Fruit fly (Drosophila melanogaster) whole organism, embryonic: ENCODE results near the gene Shc.
A peak's percentile ranks its signal among the peaks of the same experiment; 100 is the strongest.

Source experiments
- Adf1 ChIP-seq: fragments of 200-800 bp; sonication (Bioruptor generic); IDR thresholded peaks from 2 replicates; pipeline ENCODE4 v1.3.6; 2022; ENCODE audit warnings: missing biosample characterization, missing genetic modification characterization
- Atf3 ChIP-seq: fragments of 200-800 bp; sonication (Bioruptor generic); optimal IDR thresholded peaks from 3 replicates; lab custom pipeline; 2016; ENCODE audit warnings: missing biosample characterization, missing genetic modification characterization
- B-H1 ChIP-seq: fragments of 200-800 bp; sonication (Bioruptor generic); IDR thresholded peaks from 3 replicates; pipeline ENCODE4 v1.3.6; 2022; ENCODE audit warnings: missing biosample characterization, missing genetic modification characterization
- Bdp1 ChIP-seq: fragments of 200-800 bp; sonication (Bioruptor generic); optimal IDR thresholded peaks from 3 replicates; lab custom pipeline; 2016; ENCODE audit warnings: missing biosample characterization, missing genetic modification characterization
- BtbVII ChIP-seq: fragments of 200-800 bp; sonication (Bioruptor generic); optimal IDR thresholded peaks from 3 replicates; lab custom pipeline; 2017; ENCODE audit warnings: missing biosample characterization, mild to moderate bottlenecking, missing genetic modification characterization
- CG10366 ChIP-seq: fragments of 200-800 bp; sonication (Bioruptor generic); IDR thresholded peaks from 2 replicates; pipeline ENCODE4 v1.3.6; 2022; ENCODE audit warnings: missing biosample characterization, missing genetic modification characterization
- CG10431 ChIP-seq: fragments of 200-800 bp; sonication (Bioruptor generic); optimal IDR thresholded peaks from 3 replicates; lab custom pipeline; 2018; ENCODE audit warnings: missing biosample characterization, mild to moderate bottlenecking, missing genetic modification characterization
- CG11695 ChIP-seq: fragments of 200-800 bp; sonication (Bioruptor generic); IDR thresholded peaks from 3 replicates; pipeline ENCODE4 v1.3.6; 2022; ENCODE audit warnings: missing biosample characterization, missing genetic modification characterization
- CG13775 ChIP-seq: fragments of 200-800 bp; sonication (Bioruptor generic); optimal IDR thresholded peaks from 3 replicates; lab custom pipeline; 2017; ENCODE audit warnings: missing biosample characterization, mild to moderate bottlenecking, missing genetic modification characterization
- CG14050 ChIP-seq: fragments of 200-800 bp; sonication (Bioruptor generic); IDR thresholded peaks from 3 replicates; pipeline ENCODE4 v1.3.6; 2022; ENCODE audit warnings: missing biosample characterization, missing genetic modification characterization
- CG15514 ChIP-seq: fragments of 200-800 bp; sonication (Bioruptor generic); optimal IDR thresholded peaks from 3 replicates; lab custom pipeline; 2017; ENCODE audit warnings: missing biosample characterization, missing genetic modification characterization, mild to moderate bottlenecking, moderate library complexity, missing genetic modification reagents
- CG1603 ChIP-seq: fragments of 200-800 bp; sonication (Bioruptor generic); optimal IDR thresholded peaks from 2 replicates; lab custom pipeline; 2019; ENCODE audit warnings: missing biosample characterization, mild to moderate bottlenecking, missing genetic modification characterization, moderate library complexity
- CG16813 ChIP-seq: fragments of 200-800 bp; sonication (Bioruptor generic); IDR thresholded peaks from 3 replicates; pipeline ENCODE4 v1.3.6; 2022; ENCODE audit warnings: missing biosample characterization, missing genetic modification characterization; ENCODE audit not compliant: partially characterized antibody
- CG16863 ChIP-seq: fragments of 200-800 bp; sonication (Bioruptor generic); optimal IDR thresholded peaks from 3 replicates; lab custom pipeline; 2016; ENCODE audit warnings: missing biosample characterization, missing genetic modification characterization
- CG18619 ChIP-seq: fragments of 200-800 bp; sonication (Bioruptor generic); optimal IDR thresholded peaks from 3 replicates; lab custom pipeline; 2017; ENCODE audit warnings: missing biosample characterization, mild to moderate bottlenecking, missing genetic modification characterization
- CG2116 ChIP-seq: fragments of 200-800 bp; sonication (Bioruptor generic); optimal IDR thresholded peaks from 3 replicates; lab custom pipeline; 2018; ENCODE audit warnings: missing biosample characterization, mild to moderate bottlenecking, missing genetic modification characterization
- CG31441 ChIP-seq: fragments of 200-800 bp; sonication (Bioruptor generic); IDR thresholded peaks from 2 replicates; pipeline ENCODE4 v1.3.6; 2022; ENCODE audit warnings: missing biosample characterization, missing genetic modification characterization
- CG34224 ChIP-seq: fragments of 200-800 bp; sonication (Bioruptor generic); IDR thresholded peaks from 3 replicates; pipeline ENCODE4 v1.3.6; 2022; ENCODE audit warnings: missing biosample characterization, missing genetic modification characterization; ENCODE audit not compliant: partially characterized antibody
- CG34376 ChIP-seq: fragments of 200-800 bp; sonication (Bioruptor generic); optimal IDR thresholded peaks from 2 replicates; lab custom pipeline; 2018; ENCODE audit warnings: missing biosample characterization, mild to moderate bottlenecking, missing genetic modification characterization
- CG4424 ChIP-seq: fragments of 200-800 bp; sonication (Bioruptor generic); optimal IDR thresholded peaks from 3 replicates; lab custom pipeline; 2016; ENCODE audit warnings: missing biosample characterization, missing genetic modification characterization
- CG7372 ChIP-seq: fragments of 200-800 bp; sonication (Bioruptor generic); IDR thresholded peaks from 2 replicates; pipeline ENCODE4 v1.3.6; 2022; ENCODE audit warnings: missing biosample characterization, missing genetic modification characterization
- CHES-1-like ChIP-seq: fragments of 200-800 bp; sonication (Bioruptor generic); optimal IDR thresholded peaks from 2 replicates; lab custom pipeline; 2016; ENCODE audit warnings: missing biosample characterization, missing genetic modification characterization
- Deaf1 ChIP-seq: fragments of 200-800 bp; optimal IDR thresholded peaks from 3 replicates; lab custom pipeline; 2019; ENCODE audit warnings: missing biosample characterization, mild to moderate bottlenecking, missing genetic modification characterization, moderate library complexity
- Doc3 ChIP-seq: fragments of 200-800 bp; sonication (Bioruptor generic); IDR thresholded peaks from 3 replicates; pipeline ENCODE4 v1.3.6; 2022; ENCODE audit warnings: missing biosample characterization, missing genetic modification characterization; ENCODE audit not compliant: partially characterized antibody
- Lim3 ChIP-seq: fragments of 200-800 bp; sonication (Bioruptor generic); IDR thresholded peaks from 2 replicates; pipeline ENCODE4 v1.3.6; 2022; ENCODE audit warnings: missing biosample characterization, missing genetic modification characterization
- Pdp1 ChIP-seq, 2 experiments: fragments of 200-800 bp; sonication (Bioruptor generic); optimal IDR thresholded peaks; 3 replicates each; lab custom pipeline; 2016; ENCODE audit warnings: missing biosample characterization in 2 of 2, missing genetic modification characterization in 2 of 2, mild to moderate bottlenecking in 1 of 2, moderate library complexity in 1 of 2
- Sox100B ChIP-seq: fragments of 200-800 bp; sonication (Bioruptor generic); optimal IDR thresholded peaks from 3 replicates; lab custom pipeline; 2018; ENCODE audit warnings: missing biosample characterization, mild to moderate bottlenecking, missing genetic modification characterization
- Sry-δ ChIP-seq: fragments of 200-800 bp; sonication (Bioruptor generic); optimal IDR thresholded peaks from 2 replicates; lab custom pipeline; 2016; ENCODE audit warnings: missing biosample characterization, missing genetic modification characterization
- TFAM ChIP-seq: fragments of 200-800 bp; sonication (Bioruptor generic); optimal IDR thresholded peaks from 2 replicates; lab custom pipeline; 2017; ENCODE audit warnings: missing biosample characterization, missing genetic modification characterization, inconsistent platforms
- aop ChIP-seq: fragments of 200-800 bp; sonication (Bioruptor generic); IDR thresholded peaks from 2 replicates; pipeline ENCODE4 v1.3.6; 2022; ENCODE audit warnings: missing biosample characterization, missing genetic modification characterization
- ase ChIP-seq: fragments of 200-800 bp; sonication (Bioruptor generic); IDR thresholded peaks from 3 replicates; pipeline ENCODE4 v1.3.6; 2022; ENCODE audit warnings: missing biosample characterization, missing genetic modification characterization
- ato ChIP-seq: fragments of 200-800 bp; sonication (Bioruptor generic); IDR thresholded peaks from 2 replicates; pipeline ENCODE4 v1.3.6; 2022; ENCODE audit warnings: missing biosample characterization, missing genetic modification characterization; ENCODE audit not compliant: partially characterized antibody
- bbx ChIP-seq: fragments of 200-800 bp; sonication (Bioruptor generic); IDR thresholded peaks from 2 replicates; pipeline ENCODE4 v1.3.6; 2022; ENCODE audit warnings: missing biosample characterization, missing genetic modification characterization; ENCODE audit not compliant: partially characterized antibody
- br ChIP-seq: fragments of >200 bp; optimal IDR thresholded peaks from 2 replicates; lab custom pipeline; 2017
- bsh ChIP-seq, 2 experiments: fragments of 200-800 bp; sonication (Bioruptor generic); optimal IDR thresholded peaks; 2 replicates each; lab custom pipeline; 2017 to 2018; ENCODE audit warnings: mild to moderate bottlenecking in 2 of 2, missing biosample characterization in 2 of 2, missing genetic modification characterization in 2 of 2, moderate library complexity in 1 of 2
- cad ChIP-seq: fragments of >200 bp; optimal IDR thresholded peaks from 2 replicates; lab custom pipeline; 2017; ENCODE audit warnings: missing biosample characterization, missing genetic modification characterization
- cas ChIP-seq: fragments of 200-800 bp; sonication (Bioruptor generic); IDR thresholded peaks from 2 replicates; pipeline ENCODE4 v1.3.6; 2022; ENCODE audit warnings: missing biosample characterization, missing genetic modification characterization
- chif ChIP-seq, 2 experiments: fragments of 200-800 bp; sonication (Bioruptor generic); optimal IDR thresholded peaks; 3 replicates each; lab custom pipeline; 2016; ENCODE audit warnings: missing biosample characterization in 2 of 2, missing genetic modification characterization in 2 of 2
- gce ChIP-seq: fragments of 200-800 bp; sonication (Bioruptor generic); IDR thresholded peaks from 3 replicates; pipeline ENCODE4 v1.3.6; 2022; ENCODE audit warnings: missing biosample characterization, missing genetic modification characterization
- gro ChIP-seq: fragments of 200-800 bp; sonication (Bioruptor generic); optimal IDR thresholded peaks from 2 replicates; lab custom pipeline; 2016; ENCODE audit warnings: missing biosample characterization, missing genetic modification characterization
- hkb ChIP-seq, 2 experiments: fragments of 200-800 bp in 1 of 2; fragments of >200 bp in 1 of 2; sonication (Bioruptor generic) in 1 of 2; IDR thresholded peaks in 1 of 2; optimal IDR thresholded peaks in 1 of 2; 2 replicates each; pipeline versions ENCODE4 v1.3.6 to Lab custom; 2017 to 2022; ENCODE audit warnings: missing biosample characterization in 1 of 2, missing genetic modification characterization in 1 of 2
- peb ChIP-seq: fragments of 200-800 bp; sonication (Bioruptor generic); IDR thresholded peaks from 2 replicates; pipeline ENCODE4 v1.3.6; 2022; ENCODE audit warnings: missing biosample characterization, missing genetic modification characterization
- phol ChIP-seq: fragments of 200-800 bp; sonication (Bioruptor generic); optimal IDR thresholded peaks from 3 replicates; lab custom pipeline; 2018; ENCODE audit warnings: missing biosample characterization, mild to moderate bottlenecking, missing genetic modification characterization, moderate library complexity
- pum ChIP-seq: fragments of 200-800 bp; sonication (Bioruptor generic); optimal IDR thresholded peaks from 2 replicates; lab custom pipeline; 2016; ENCODE audit warnings: missing biosample characterization, missing genetic modification characterization
- ro ChIP-seq: fragments of 200-800 bp; sonication (Bioruptor generic); IDR thresholded peaks from 2 replicates; pipeline ENCODE4 v1.3.6; 2022; ENCODE audit warnings: missing biosample characterization, missing genetic modification characterization
- sisA ChIP-seq: fragments of 200-800 bp; sonication (Bioruptor generic); IDR thresholded peaks from 2 replicates; pipeline ENCODE4 v1.3.6; 2022; ENCODE audit warnings: missing biosample characterization, missing genetic modification characterization
- sqz ChIP-seq: fragments of 200-800 bp; sonication (Bioruptor generic); optimal IDR thresholded peaks from 3 replicates; lab custom pipeline; 2018; ENCODE audit warnings: missing biosample characterization, mild to moderate bottlenecking, missing genetic modification characterization
- sr ChIP-seq: fragments of 200-800 bp; sonication (Bioruptor generic); IDR thresholded peaks from 3 replicates; pipeline ENCODE4 v1.3.6; 2022; ENCODE audit warnings: missing biosample characterization, missing genetic modification characterization
- zen ChIP-seq: fragments of 200-800 bp; sonication (Bioruptor generic); optimal IDR thresholded peaks from 3 replicates; lab custom pipeline; 2018; ENCODE audit warnings: missing biosample characterization, mild to moderate bottlenecking, missing genetic modification characterization, moderate library complexity
- zfh2 ChIP-seq: fragments of 200-800 bp; sonication (Bioruptor generic); optimal IDR thresholded peaks from 2 replicates; lab custom pipeline; 2016; ENCODE audit warnings: missing biosample characterization, missing genetic modification characterization

Shc gene

DNA sequence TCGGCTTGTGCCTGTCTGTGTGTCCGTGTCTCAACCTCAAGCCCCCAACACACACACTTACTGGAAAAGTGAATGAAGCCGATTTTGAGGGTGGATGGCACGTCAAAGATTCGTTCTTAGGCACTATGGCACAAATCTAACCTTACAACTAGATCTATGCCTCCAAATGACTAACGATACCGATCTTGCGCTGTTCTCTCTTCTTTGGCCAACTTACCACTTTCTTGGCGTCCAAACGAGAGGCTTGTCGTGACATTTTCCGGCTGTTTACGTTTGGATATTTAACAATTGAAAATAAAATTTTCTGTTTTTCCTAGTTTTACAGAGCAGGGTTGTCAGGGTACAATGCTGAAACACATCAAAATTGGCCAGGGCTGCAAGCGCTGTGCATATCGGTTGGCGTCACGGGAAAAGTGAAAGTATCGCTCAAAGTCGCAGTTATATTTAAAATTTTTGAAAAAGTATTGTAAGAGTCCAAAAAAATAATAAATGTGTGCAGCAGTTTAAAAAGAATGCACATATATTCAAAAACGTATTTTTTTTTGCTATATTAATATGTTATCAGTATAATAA, 15.2 kb downstream of the Shc start, which contains the start of the genes Bet3 and Nf-YA (continued):
- TF ChIP-seq bbx (GFP tag; lab: Robert Waterston, UW) (peak; percentile 85), ro (GFP tag; lab: Robert Waterston, UW) (no peak), CG1603 (peak; percentile 79), Pdp1 (GFP tag; optimal IDR thresholded peaks at IDR 0.05; lab: Kevin White, UChicago) (peak; percentile 39 to 51), CG31441 (peak; percentile 74), CG18619 (GFP tag; lab: Kevin White, UChicago) (peak; percentile 34), CG2116 (GFP tag; lab: Kevin White, UChicago) (peak; percentile 96), zen (tag; lab: Kevin White, UChicago) (peak; percentile 31), cad (GFP tag; lab: Kevin White, UChicago) (no peak), sqz (GFP tag; lab: Kevin White, UChicago) (no peak), cas (GFP tag; lab: Robert Waterston, UW) (no peak), Lim3 (GFP tag; lab: Robert Waterston, UW) (no peak), CG11695 (no peak), CG4424 (GFP tag; lab: Kevin White, UChicago) (peak; percentile 51), ato (GFP tag; lab: Robert Waterston, UW) (peak; percentile 20; the same call in 1 of the 2 replicates), Deaf1 (tag; lab: Kevin White, UChicago) (no peak), TFAM (no peak), gro (no peak), Sox100B (GFP tag; lab: Kevin White, UChicago) (no peak), aop (GFP tag; lab: Robert Waterston, UW) (no peak), CG34376 (GFP tag; lab: Kevin White, UChicago) (peak; percentile 8), Doc3 (GFP tag; lab: Robert Waterston, UW) (peak; percentile 80), ase (GFP tag; lab: Robert Waterston, UW) (no peak), CG16863 (GFP tag; lab: Kevin White, UChicago) (no peak), CG34224 (GFP tag; lab: Robert Waterston, UW) (peak; percentile 83), peb (GFP tag; lab: Robert Waterston, UW) (no peak), Sry-δ (GFP tag; lab: Kevin White, UChicago) (peak; percentile 75), CG7372 (peak; percentile 60; the same call in 1 of the 2 replicates), CG13775 (GFP tag; lab: Kevin White, UChicago) (peak; percentile 49), Adf1 (GFP tag; lab: Robert Waterston, UW) (no peak), Atf3 (GFP tag; lab: Kevin White, UChicago) (peak; percentile 24), sisA (GFP tag; lab: Robert Waterston, UW) (peak; percentile 71), br (lab: Kevin White, UChicago) (no peak), gce (GFP tag; lab: Robert Waterston, UW) (no peak), B-H1 (GFP tag; lab: Robert Waterston, UW) (no peak; the same call in 2 of the 3 replicates), sr (no peak), CHES-1-like (peak; percentile 63), CG16813 (peak; percentile 85), CG14050 (GFP tag; lab: Robert Waterston, UW) (no peak; the same call in 2 of the 3 replicates), bsh (GFP tag; optimal IDR thresholded peaks at IDR 0.05; lab: Kevin White, UChicago) (peak in 1 of 2 experiments; percentile 28), pum (GFP tag; lab: Kevin White, UChicago) (peak; percentile 76), CG10431 (GFP tag; lab: Kevin White, UChicago) (peak; percentile 8), chif (GFP tag; optimal IDR thresholded peaks at IDR 0.05; lab: Kevin White, UChicago) (peak; percentile 10 to 57), Bdp1 (peak; percentile 0), zfh2 (GFP tag; lab: Kevin White, UChicago) (peak; percentile 51), hkb (optimal IDR thresholded peaks at IDR 0.05; lab: Kevin White, UChicago) (no peak), hkb (GFP tag; IDR thresholded peaks at IDR 0.05; lab: Robert Waterston, UW) (no peak), CG15514 (GFP tag; lab: Kevin White, UChicago) (peak; percentile 82), CG10366 (peak; percentile 45), BtbVII (no peak), phol (tag; lab: Kevin White, UChicago) (peak; percentile 61)
